Worm (Caenorhabditis elegans) whole organism, L3 larva: ENCODE results near the gene msp-38.

Experiments used
- egl-27 ChIP-seq: sonication (generic microtip); optimal IDR thresholded peaks from 4 replicates; lab custom pipeline; 2017; ENCODE audit warnings: missing biosample characterization, missing genetic modification reagents, missing genetic modification characterization
- fos-1 ChIP-seq: fragments of 150-350 bp; optimal IDR thresholded peaks from 2 replicates; lab custom pipeline; 2014; ENCODE audit warnings: missing biosample characterization, missing genetic modification characterization
- nhr-237 ChIP-seq: fragments of 150-350 bp; optimal IDR thresholded peaks from 2 replicates; lab custom pipeline; 2014; ENCODE audit warnings: missing biosample characterization, missing genetic modification characterization
- nhr-43 ChIP-seq: sonication (generic microtip); optimal IDR thresholded peaks from 2 replicates; lab custom pipeline; 2016; ENCODE audit warnings: mild to moderate bottlenecking, missing genetic modification characterization, missing compliant biosample characterization; ENCODE audit not compliant: poor library complexity, severe bottlenecking
- snpc-4 ChIP-seq: fragments of 150-350 bp; optimal IDR thresholded peaks from 2 replicates; lab custom pipeline; 2014; ENCODE audit warnings: missing biosample characterization, missing genetic modification characterization
- zag-1 ChIP-seq: fragments of 150-350 bp; optimal IDR thresholded peaks from 2 replicates; lab custom pipeline; 2014; ENCODE audit warnings: missing biosample characterization, missing genetic modification characterization
- ztf-4 ChIP-seq: fragments of 150-350 bp; optimal IDR thresholded peaks from 2 replicates; lab custom pipeline; 2014; ENCODE audit warnings: missing biosample characterization, missing genetic modification characterization

ce11 chrIV:10150552-10151004 lies 7.0 kb upstream of the msp-38 start, which contains the start of gene tsp-12:
- TF ChIP-seq nhr-43 (no peak), fos-1 (tag; lab: Kevin White, UChicago) (no peak), snpc-4 (tag; lab: Kevin White, UChicago) (peak; percentile 50), egl-27 (tag; lab: Kevin White, UChicago) (no peak), nhr-237 (tag; lab: Kevin White, UChicago) (no peak), ztf-4 (tag; lab: Kevin White, UChicago) (no peak), zag-1 (tag; lab: Kevin White, UChicago) (no peak)
